Worm (Caenorhabditis elegans): ENCODE results near the gene prdx-3.

DNA sequence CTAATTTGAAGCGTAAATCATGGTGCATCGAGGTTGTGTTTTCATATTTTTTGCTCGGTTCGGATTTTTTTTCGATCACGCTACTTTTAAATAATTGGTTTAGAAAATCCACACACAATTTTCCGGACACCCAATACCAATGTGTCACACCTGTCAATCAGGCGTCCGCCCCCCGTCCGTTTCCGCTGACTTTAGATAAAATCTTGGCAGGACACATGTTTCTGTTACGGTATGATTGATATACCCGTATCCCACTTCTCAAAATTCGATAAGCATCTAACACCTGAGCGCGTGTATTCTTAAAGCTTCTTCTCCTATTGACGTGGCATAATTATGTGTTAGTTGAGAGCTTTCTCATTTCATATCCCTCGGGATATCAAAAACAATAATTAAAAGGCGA, 40.8 kb downstream of the prdx-3 start:
- no peak for TF ChIP-seq hlh-1 (tag; optimal IDR thresholded peaks at IDR 0.05)
- TF ChIP-seq cnd-1 (tag; optimal IDR thresholded peaks at IDR 0.05): no peak
- TF ChIP-seq mep-1 (tag; optimal IDR thresholded peaks at IDR 0.05): no peak
- TF ChIP-seq elt-3 (tag; optimal IDR thresholded peaks at IDR 0.05): no peak
- no peak for TF ChIP-seq nhr-237 (tag; optimal IDR thresholded peaks at IDR 0.05)
- TF ChIP-seq mab-5 (tag; optimal IDR thresholded peaks at IDR 0.05): no peak
- no peak for TF ChIP-seq M03D4.4 (tag; optimal IDR thresholded peaks at IDR 0.05)
- no peak for TF ChIP-seq tbx-8 (GFP tag; optimal IDR thresholded peaks at IDR 0.05)
- no peak for TF ChIP-seq lsy-2 (tag; optimal IDR thresholded peaks at IDR 0.05)
- peak; percentile 77 for TF ChIP-seq ceh-43 (GFP tag; optimal IDR thresholded peaks at IDR 0.05)
- TF ChIP-seq snpc-4 (tag; optimal IDR thresholded peaks at IDR 0.05): no peak
